Worm (Caenorhabditis elegans): ENCODE data around the gene egrh-2.

DNA sequence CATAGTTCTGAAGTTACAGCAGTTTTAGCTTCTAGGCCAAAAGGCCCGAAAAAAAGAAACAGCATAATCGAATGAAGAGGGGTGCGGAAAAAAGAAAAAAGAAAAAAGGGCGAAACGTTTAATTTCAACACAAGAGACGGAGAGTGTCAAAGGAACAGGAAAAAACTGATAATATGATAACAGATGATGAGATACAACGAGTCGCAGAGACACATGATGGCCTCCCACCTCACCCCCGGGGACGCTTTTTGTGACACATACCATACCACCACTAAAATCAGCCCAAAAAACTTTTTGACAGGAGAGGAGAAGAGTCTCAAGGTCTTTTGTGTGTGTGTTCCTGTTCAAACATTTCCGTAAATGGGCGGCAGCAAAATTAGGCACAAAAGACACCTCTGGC, 44.9 kb upstream of the egrh-2 start:
- TF ChIP-seq hlh-30 (tag; optimal IDR thresholded peaks at IDR 0.05; ENCODE audit: insufficient read depth) (no peak), nhr-232 (tag; optimal IDR thresholded peaks at IDR 0.05) (no peak)

Data from whole organism, late embryonic.